Fruit fly (Drosophila melanogaster) whole organism, embryonic: Measurements from ENCODE around the gene CG31948.

ENCODE experiments used
- ATbp ChIP-seq: fragments of 200-800 bp; sonication (Bioruptor generic); optimal IDR thresholded peaks from 2 replicates; lab custom pipeline; 2017; ENCODE audit warnings: missing biosample characterization, mild to moderate bottlenecking, missing genetic modification characterization, missing genetic modification reagents
- Atf-2 ChIP-seq: fragments of 200-800 bp; sonication (Bioruptor generic); optimal IDR thresholded peaks from 2 replicates; lab custom pipeline; 2016; ENCODE audit warnings: missing biosample characterization, missing genetic modification characterization
- Atf3 ChIP-seq: fragments of 200-800 bp; sonication (Bioruptor generic); optimal IDR thresholded peaks from 3 replicates; lab custom pipeline; 2016; ENCODE audit warnings: missing biosample characterization, missing genetic modification characterization
- B-H1 ChIP-seq: fragments of 200-800 bp; sonication (Bioruptor generic); IDR thresholded peaks from 3 replicates; pipeline ENCODE4 v1.3.6; 2022; ENCODE audit warnings: missing biosample characterization, missing genetic modification characterization
- CG10543 ChIP-seq: fragments of 200-800 bp; sonication (Bioruptor generic); optimal IDR thresholded peaks from 3 replicates; lab custom pipeline; 2017; ENCODE audit warnings: missing biosample characterization, mild to moderate bottlenecking, missing genetic modification characterization, moderate library complexity
- CG10979 ChIP-seq: fragments of 200-800 bp; sonication (Bioruptor generic); optimal IDR thresholded peaks from 2 replicates; lab custom pipeline; 2018; ENCODE audit warnings: missing biosample characterization, mild to moderate bottlenecking, missing genetic modification characterization, moderate library complexity
- CG11398 ChIP-seq: fragments of 200-800 bp; sonication (Bioruptor generic); optimal IDR thresholded peaks from 2 replicates; lab custom pipeline; 2016; ENCODE audit warnings: missing biosample characterization, missing genetic modification characterization
- CG12104 ChIP-seq: fragments of 200-800 bp; sonication (Bioruptor generic); optimal IDR thresholded peaks from 3 replicates; lab custom pipeline; 2016; ENCODE audit warnings: missing biosample characterization, missing genetic modification characterization
- CG17186 ChIP-seq: fragments of 200-800 bp; sonication (Bioruptor generic); optimal IDR thresholded peaks from 3 replicates; lab custom pipeline; 2017; ENCODE audit warnings: missing biosample characterization, missing genetic modification reagents, missing genetic modification characterization
- CG17361 ChIP-seq: fragments of 200-800 bp; sonication (Bioruptor generic); IDR thresholded peaks from 3 replicates; pipeline ENCODE4 v1.3.6; 2022; ENCODE audit warnings: missing biosample characterization, missing genetic modification characterization
- CG17568 ChIP-seq: fragments of 200-800 bp; sonication (Bioruptor generic); optimal IDR thresholded peaks from 2 replicates; lab custom pipeline; 2018; ENCODE audit warnings: missing biosample characterization, mild to moderate bottlenecking, missing genetic modification characterization, moderate library complexity
- CG18619 ChIP-seq: fragments of 200-800 bp; sonication (Bioruptor generic); optimal IDR thresholded peaks from 3 replicates; lab custom pipeline; 2017; ENCODE audit warnings: missing biosample characterization, mild to moderate bottlenecking, missing genetic modification characterization
- CG3407 ChIP-seq: fragments of 200-800 bp; sonication (Bioruptor generic); optimal IDR thresholded peaks from 2 replicates; lab custom pipeline; 2018; ENCODE audit warnings: missing biosample characterization, mild to moderate bottlenecking, missing genetic modification characterization
- CG34376 ChIP-seq: fragments of 200-800 bp; sonication (Bioruptor generic); optimal IDR thresholded peaks from 2 replicates; lab custom pipeline; 2018; ENCODE audit warnings: missing biosample characterization, mild to moderate bottlenecking, missing genetic modification characterization
- CG9215 ChIP-seq: fragments of 200-800 bp; sonication (Bioruptor generic); IDR thresholded peaks from 2 replicates; pipeline ENCODE4 v1.3.6; 2022; ENCODE audit warnings: missing biosample characterization, missing genetic modification characterization
- CG9797 ChIP-seq: fragments of 200-800 bp; sonication (Bioruptor generic); optimal IDR thresholded peaks from 3 replicates; lab custom pipeline; 2018; ENCODE audit warnings: missing biosample characterization, mild to moderate bottlenecking, missing genetic modification characterization
- Chrac-16 ChIP-seq: fragments of 200-800 bp; sonication (Bioruptor generic); optimal IDR thresholded peaks from 3 replicates; lab custom pipeline; 2016; ENCODE audit warnings: missing biosample characterization, missing genetic modification characterization
- CrebB ChIP-seq: fragments of 200-800 bp; sonication (Bioruptor generic); optimal IDR thresholded peaks from 3 replicates; lab custom pipeline; 2018; ENCODE audit warnings: missing biosample characterization, mild to moderate bottlenecking, missing genetic modification characterization
- Dip2 ChIP-seq: fragments of 200-800 bp; sonication (Bioruptor generic); IDR thresholded peaks from 2 replicates; pipeline ENCODE4 v1.3.6; 2022; ENCODE audit warnings: missing biosample characterization, missing genetic modification characterization
- Eip74EF ChIP-seq, 2 experiments: fragments of 200-800 bp in 1 of 2; fragments of >200 bp in 1 of 2; sonication (Bioruptor generic) in 1 of 2; optimal IDR thresholded peaks; 2 replicates each; lab custom pipeline; 2017 to 2019; ENCODE audit warnings: missing biosample characterization in 2 of 2, missing genetic modification characterization in 2 of 2, mild to moderate bottlenecking in 1 of 2, moderate library complexity in 1 of 2
- Fer1 ChIP-seq: fragments of 200-800 bp; sonication (Bioruptor generic); optimal IDR thresholded peaks from 2 replicates; lab custom pipeline; 2017; ENCODE audit warnings: missing biosample characterization, mild to moderate bottlenecking, missing genetic modification characterization
- Gug ChIP-seq: fragments of 200-800 bp; sonication (Bioruptor generic); IDR thresholded peaks from 4 replicates; pipeline ENCODE4 v1.3.6; 2022; ENCODE audit warnings: missing biosample characterization, missing genetic modification characterization
- Hr3 ChIP-seq: fragments of 200-800 bp; sonication (Bioruptor generic); optimal IDR thresholded peaks from 3 replicates; lab custom pipeline; 2016; ENCODE audit warnings: missing biosample characterization, missing genetic modification characterization
- Hr51 ChIP-seq, 2 experiments: fragments of 200-800 bp; sonication (Bioruptor generic); optimal IDR thresholded peaks; 2 replicates in 1 of 2; 3 replicates in 1 of 2; lab custom pipeline; 2016 to 2018; ENCODE audit warnings: missing biosample characterization in 2 of 2, missing genetic modification characterization in 2 of 2, mild to moderate bottlenecking in 1 of 2, moderate library complexity in 1 of 2
- Med ChIP-seq: fragments of 200-800 bp; sonication (Bioruptor generic); peaks from one replicate; lab custom pipeline; 2016; ENCODE audit warnings: missing biosample characterization, missing genetic modification characterization, mild to moderate bottlenecking, inconsistent platforms, moderate library complexity
- Mes4 ChIP-seq: fragments of 200-800 bp; sonication (Bioruptor generic); optimal IDR thresholded peaks from 2 replicates; lab custom pipeline; 2016; ENCODE audit warnings: missing biosample characterization, missing genetic modification characterization
- Rx ChIP-seq: fragments of 200-800 bp; sonication (Bioruptor generic); IDR thresholded peaks from 2 replicates; pipeline ENCODE4 v1.3.6; 2022; ENCODE audit warnings: missing biosample characterization, missing genetic modification characterization
- Side ChIP-seq: fragments of 200-800 bp; sonication (Bioruptor generic); optimal IDR thresholded peaks from 2 replicates; lab custom pipeline; 2016; ENCODE audit warnings: missing biosample characterization, missing genetic modification characterization
- Ssrp ChIP-seq: fragments of 200-800 bp; sonication (Bioruptor generic); optimal IDR thresholded peaks from 2 replicates; lab custom pipeline; 2018; ENCODE audit warnings: missing biosample characterization, mild to moderate bottlenecking, missing genetic modification characterization, moderate library complexity
- ac ChIP-seq: fragments of 200-800 bp; sonication (Bioruptor generic); optimal IDR thresholded peaks from 3 replicates; lab custom pipeline; 2017; ENCODE audit warnings: missing biosample characterization, mild to moderate bottlenecking, missing genetic modification characterization
- caup ChIP-seq: fragments of 200-800 bp; sonication (Bioruptor generic); optimal IDR thresholded peaks from 3 replicates; lab custom pipeline; 2017; ENCODE audit warnings: missing biosample characterization, mild to moderate bottlenecking, missing genetic modification characterization, moderate library complexity; ENCODE audit not compliant: severe bottlenecking
- cg ChIP-seq: fragments of 200-800 bp; sonication (Bioruptor generic); optimal IDR thresholded peaks from 3 replicates; lab custom pipeline; 2019; ENCODE audit warnings: missing biosample characterization, mild to moderate bottlenecking, missing genetic modification characterization, moderate library complexity
- chinmo ChIP-seq: fragments of 200-800 bp; sonication (Bioruptor generic); IDR thresholded peaks from 4 replicates; pipeline ENCODE4 v1.3.6; 2022; ENCODE audit warnings: missing biosample characterization, missing genetic modification characterization; ENCODE audit not compliant: partially characterized antibody
- dimm ChIP-seq: fragments of 200-800 bp; sonication (Bioruptor generic); IDR thresholded peaks from 2 replicates; pipeline ENCODE4 v1.3.6; 2022; ENCODE audit warnings: missing biosample characterization, missing genetic modification characterization
- ems ChIP-seq: fragments of 200-800 bp; sonication (Bioruptor generic); optimal IDR thresholded peaks from 3 replicates; lab custom pipeline; 2016; ENCODE audit warnings: missing biosample characterization, missing genetic modification characterization
- gcm ChIP-seq: fragments of 200-800 bp; sonication (Bioruptor generic); optimal IDR thresholded peaks from 2 replicates; lab custom pipeline; 2019; ENCODE audit warnings: missing biosample characterization, mild to moderate bottlenecking, missing genetic modification characterization, moderate library complexity
- grn ChIP-seq: fragments of 200-800 bp; sonication (Bioruptor generic); optimal IDR thresholded peaks from 3 replicates; lab custom pipeline; 2017; ENCODE audit warnings: missing biosample characterization, missing genetic modification characterization
- kay ChIP-seq: fragments of 200-800 bp; sonication (Bioruptor generic); optimal IDR thresholded peaks from 2 replicates; lab custom pipeline; 2016; ENCODE audit warnings: missing biosample characterization, missing genetic modification characterization
- lov ChIP-seq, 2 experiments: fragments of 200-800 bp in 1 of 2; fragments of >200 bp in 1 of 2; sonication (Bioruptor generic) in 1 of 2; IDR thresholded peaks in 1 of 2; optimal IDR thresholded peaks in 1 of 2; 2 replicates in 1 of 2; 3 replicates in 1 of 2; pipeline versions ENCODE4 v1.3.6 to Lab custom; 2017 to 2022; ENCODE audit warnings: missing biosample characterization in 1 of 2, missing genetic modification characterization in 1 of 2
- oc ChIP-seq: fragments of 200-800 bp; sonication (Bioruptor generic); optimal IDR thresholded peaks from 2 replicates; lab custom pipeline; 2018; ENCODE audit warnings: missing biosample characterization, mild to moderate bottlenecking, missing genetic modification characterization, moderate library complexity
- psq ChIP-seq: fragments of 200-800 bp; sonication (Bioruptor generic); optimal IDR thresholded peaks from 2 replicates; lab custom pipeline; 2017; ENCODE audit warnings: missing biosample characterization, missing genetic modification characterization
- sc ChIP-seq, 3 experiments: fragments of >200 bp in 2 of 3; fragments of 200-800 bp in 1 of 3; sonication (Bioruptor generic) in 1 of 3; optimal IDR thresholded peaks; 2 replicates in 2 of 3; 3 replicates in 1 of 3; lab custom pipeline; 2017; ENCODE audit warnings: mild to moderate bottlenecking in 1 of 3, missing biosample characterization in 1 of 3, missing genetic modification characterization in 1 of 3, missing genetic modification reagents in 1 of 3
- schlank ChIP-seq: fragments of 200-800 bp; sonication (Bioruptor generic); optimal IDR thresholded peaks from 2 replicates; lab custom pipeline; 2018; ENCODE audit warnings: missing biosample characterization, mild to moderate bottlenecking, missing genetic modification characterization
- shn ChIP-seq: fragments of 200-800 bp; sonication (Bioruptor generic); optimal IDR thresholded peaks from 3 replicates; lab custom pipeline; 2016; ENCODE audit warnings: missing biosample characterization, missing genetic modification characterization
- sisA ChIP-seq: fragments of 200-800 bp; sonication (Bioruptor generic); IDR thresholded peaks from 2 replicates; pipeline ENCODE4 v1.3.6; 2022; ENCODE audit warnings: missing biosample characterization, missing genetic modification characterization
- sqz ChIP-seq: fragments of 200-800 bp; sonication (Bioruptor generic); optimal IDR thresholded peaks from 3 replicates; lab custom pipeline; 2018; ENCODE audit warnings: missing biosample characterization, mild to moderate bottlenecking, missing genetic modification characterization
- twi ChIP-seq: fragments of 200-800 bp; optimal IDR thresholded peaks from 2 replicates; lab custom pipeline; 2019; ENCODE audit warnings: missing biosample characterization, mild to moderate bottlenecking, missing genetic modification characterization, moderate library complexity
- vnd ChIP-seq: fragments of 200-800 bp; sonication (Bioruptor generic); IDR thresholded peaks from 3 replicates; pipeline ENCODE4 v1.3.6; 2022; ENCODE audit warnings: missing biosample characterization, missing genetic modification characterization; ENCODE audit not compliant: partially characterized antibody
- zfh2 ChIP-seq: fragments of 200-800 bp; sonication (Bioruptor generic); optimal IDR thresholded peaks from 2 replicates; lab custom pipeline; 2016; ENCODE audit warnings: missing biosample characterization, missing genetic modification characterization

CG31948 gene

dm6 chr2L:2380805-2381204 lies 35.7 kb downstream of the CG31948 start, which contains the start of gene Eogt (continued):
- TF ChIP-seq CG17186 (GFP tag; lab: Kevin White, UChicago) (peak; percentile 64), oc (tag; lab: Kevin White, UChicago) (peak; percentile 98), CrebB (peak; percentile 91), Hr3 (GFP tag; lab: Kevin White, UChicago) (peak; percentile 94), CG10543 (peak; percentile 44), Fer1 (GFP tag; lab: Kevin White, UChicago) (peak; percentile 83), Mes4 (peak; percentile 51), Side (GFP tag; lab: Kevin White, UChicago) (peak; percentile 58), grn (GFP tag; lab: Kevin White, UChicago) (no peak), CG3407 (GFP tag; lab: Kevin White, UChicago) (peak; percentile 86), vnd (GFP tag; lab: Robert Waterston, UW) (no peak), CG9797 (peak; percentile 75), lov (optimal IDR thresholded peaks at IDR 0.05; lab: Kevin White, UChicago) (no peak), lov (GFP tag; IDR thresholded peaks at IDR 0.05; lab: Robert Waterston, UW) (peak; percentile 96), caup (GFP tag; lab: Kevin White, UChicago) (peak; percentile 83), Med (peak; percentile 95), Hr51 (GFP tag; optimal IDR thresholded peaks at IDR 0.05; lab: Kevin White, UChicago) (peak; percentile 63 to 92), schlank (tag; lab: Kevin White, UChicago) (peak; percentile 78), CG17361 (GFP tag; lab: Robert Waterston, UW) (peak; percentile 90), Atf-2 (GFP tag; lab: Kevin White, UChicago) (peak; percentile 65), Dip2 (GFP tag; lab: Robert Waterston, UW) (peak; percentile 46; the same call in 1 of the 2 replicates), twi (peak; percentile 90), dimm (GFP tag; lab: Robert Waterston, UW) (peak; percentile 93), CG10979 (tag; lab: Kevin White, UChicago) (peak; percentile 92), Atf3 (GFP tag; lab: Kevin White, UChicago) (peak; percentile 64), B-H1 (GFP tag; lab: Robert Waterston, UW) (peak; percentile 96), ac (peak; percentile 71), CG18619 (GFP tag; lab: Kevin White, UChicago) (peak; percentile 88), Eip74EF (GFP tag; optimal IDR thresholded peaks at IDR 0.05; lab: Kevin White, UChicago) (peak in 1 of 2 experiments; percentile 72), chinmo (GFP tag; lab: Robert Waterston, UW) (no peak), sc (optimal IDR thresholded peaks at IDR 0.05; lab: Kevin White, UChicago) (no peak), sc (GFP tag; optimal IDR thresholded peaks at IDR 0.05; lab: Kevin White, UChicago) (peak; percentile 85), psq (GFP tag; lab: Kevin White, UChicago) (peak; percentile 77), sqz (GFP tag; lab: Kevin White, UChicago) (no peak), Gug (GFP tag; lab: Robert Waterston, UW) (peak; percentile 93), Ssrp (tag; lab: Kevin White, UChicago) (peak; percentile 96), gcm (peak; percentile 93), sisA (GFP tag; lab: Robert Waterston, UW) (peak; percentile 96), cg (no peak), kay (GFP tag; lab: Kevin White, UChicago) (peak; percentile 84), ems (GFP tag; lab: Kevin White, UChicago) (peak; percentile 80), Rx (GFP tag; lab: Robert Waterston, UW) (peak; percentile 94), CG11398 (no peak), CG9215 (GFP tag; lab: Robert Waterston, UW) (peak; percentile 91), Chrac-16 (GFP tag; lab: Kevin White, UChicago) (peak; percentile 93), zfh2 (peak; percentile 78), CG17568 (no peak), ATbp (GFP tag; lab: Kevin White, UChicago) (peak; percentile 89), CG12104 (GFP tag; lab: Kevin White, UChicago) (peak; percentile 84), CG34376 (GFP tag; lab: Kevin White, UChicago) (peak; percentile 56), shn (GFP tag; lab: Kevin White, UChicago) (peak; percentile 57)
